Fruit fly (Drosophila melanogaster): ENCODE results near the gene RnrL.

Gene RnrL

dm6 chr2L:10364229-10364628 is 36.5 kb upstream of the RnrL start, which contains the start of gene lft:
TSS of gene lft (plus strand) at chr2L:10364471.
- TF ChIP-seq Pif1B (GFP tag; optimal IDR thresholded peaks at IDR 0.05) (no peak), rn (GFP tag; IDR thresholded peaks at IDR 0.05) (no peak), CG32121 (GFP tag; IDR thresholded peaks at IDR 0.05) (no peak), D1 (tag; optimal IDR thresholded peaks at IDR 0.05) (no peak), CG17806 (tag; optimal IDR thresholded peaks at IDR 0.05) (no peak), CG8301 (tag; optimal IDR thresholded peaks at IDR 0.05) (no peak), Pif1A (GFP tag; optimal IDR thresholded peaks at IDR 0.05) (no peak), CG15710 (tag; optimal IDR thresholded peaks at IDR 0.05) (no peak), CG14655 (GFP tag; optimal IDR thresholded peaks at IDR 0.05) (no peak), CG10348 (GFP tag; IDR thresholded peaks at IDR 0.05) (no peak), CG4496 (GFP tag; IDR thresholded peaks at IDR 0.05) (no peak), gl (tag; optimal IDR thresholded peaks at IDR 0.05) (no peak), CG9948 (tag; optimal IDR thresholded peaks at IDR 0.05) (no peak), CG13204 (GFP tag; optimal IDR thresholded peaks at IDR 0.05) (no peak), EcR (GFP tag; optimal IDR thresholded peaks at IDR 0.05) (no peak), CG34367 (tag; optimal IDR thresholded peaks at IDR 0.05) (no peak), CG8159 (tag; optimal IDR thresholded peaks at IDR 0.05) (no peak), fd96Ca (GFP tag; IDR thresholded peaks at IDR 0.05) (no peak)

dm6 chr2L:10362408-10363067 is 34.8 kb upstream of the RnrL start, which contains the start of the genes Cand1 and pim:
TSS of gene Cand1 (minus strand) at chr2L:10362707.
TSS of gene pim (plus strand) at chr2L:10362989.
- TF ChIP-seq CG15710 (tag; optimal IDR thresholded peaks at IDR 0.05) = no peak

- TF ChIP-seq CG17806 (tag; optimal IDR thresholded peaks at IDR 0.05) (peak; percentile 26), fd96Ca (GFP tag; IDR thresholded peaks at IDR 0.05) (no peak), CG9948 (tag; optimal IDR thresholded peaks at IDR 0.05) (no peak), CG4496 (GFP tag; IDR thresholded peaks at IDR 0.05) (no peak), CG15710 (tag; optimal IDR thresholded peaks at IDR 0.05) (peak; percentile 51), Snoo (tag; optimal IDR thresholded peaks at IDR 0.05) (peak; percentile 42), CG34367 (tag; optimal IDR thresholded peaks at IDR 0.05) (peak; percentile 49), CG10348 (GFP tag; IDR thresholded peaks at IDR 0.05) (no peak), CG13204 (GFP tag; optimal IDR thresholded peaks at IDR 0.05) (no peak), CG32121 (GFP tag; IDR thresholded peaks at IDR 0.05) (no peak)
Measured at dm6 chr2L:10356508-10356907, 28.8 kb upstream of the RnrL start, which contains the start of the genes CtsL4 and ClpP. TSS of gene CtsL4 (minus strand) at chr2L:10356597. TSS of gene ClpP (plus strand) at chr2L:10356795.

DNA sequence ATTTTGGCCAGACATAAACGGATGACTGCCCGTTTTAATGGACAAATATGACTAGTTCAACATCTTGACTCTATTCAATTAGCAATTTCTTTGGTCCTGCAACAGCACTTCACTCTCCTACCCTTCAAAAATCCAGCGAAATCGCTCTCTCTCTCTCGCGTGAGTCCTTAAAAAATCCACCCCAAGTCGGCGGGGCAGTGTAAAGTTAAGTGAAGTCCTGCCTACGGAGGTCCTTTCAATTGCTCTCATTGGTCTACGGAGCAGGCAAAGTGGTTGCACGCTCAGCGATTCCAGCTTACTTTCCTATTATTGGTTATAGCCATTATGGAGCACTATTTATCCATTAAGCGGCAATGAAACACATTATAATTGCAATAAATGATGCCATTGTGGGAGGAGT is 26.1 kb upstream of the RnrL start, which contains the start of gene CG34367:
Gene CG34367 (minus strand): TSS at position 35 of the 400 bp plus-strand sequence.
- TF ChIP-seq fd96Ca (GFP tag; IDR thresholded peaks at IDR 0.05) = no peak
- no peak for TF ChIP-seq CG12605 (GFP tag; IDR thresholded peaks at IDR 0.05)
- no peak for TF ChIP-seq CG34367 (tag; optimal IDR thresholded peaks at IDR 0.05)
- TF ChIP-seq CG32121 (GFP tag; IDR thresholded peaks at IDR 0.05) = no peak
- TF ChIP-seq Pif1B (GFP tag; optimal IDR thresholded peaks at IDR 0.05) = no peak
- no peak for TF ChIP-seq CG8301 (tag; optimal IDR thresholded peaks at IDR 0.05)
- TF ChIP-seq CG4496 (GFP tag; IDR thresholded peaks at IDR 0.05) = no peak
- no peak for TF ChIP-seq CG15710 (tag; optimal IDR thresholded peaks at IDR 0.05)
- TF ChIP-seq rn (GFP tag; IDR thresholded peaks at IDR 0.05) = no peak
- no peak for TF ChIP-seq CG17806 (tag; optimal IDR thresholded peaks at IDR 0.05)
- no peak for TF ChIP-seq gl (tag; optimal IDR thresholded peaks at IDR 0.05)
- no peak for TF ChIP-seq CG10348 (GFP tag; IDR thresholded peaks at IDR 0.05)
- TF ChIP-seq CG14655 (GFP tag; optimal IDR thresholded peaks at IDR 0.05) = no peak
- no peak for TF ChIP-seq Pif1A (GFP tag; optimal IDR thresholded peaks at IDR 0.05)
- no peak for TF ChIP-seq Ets98B (GFP tag; IDR thresholded peaks at IDR 0.05)

DNA sequence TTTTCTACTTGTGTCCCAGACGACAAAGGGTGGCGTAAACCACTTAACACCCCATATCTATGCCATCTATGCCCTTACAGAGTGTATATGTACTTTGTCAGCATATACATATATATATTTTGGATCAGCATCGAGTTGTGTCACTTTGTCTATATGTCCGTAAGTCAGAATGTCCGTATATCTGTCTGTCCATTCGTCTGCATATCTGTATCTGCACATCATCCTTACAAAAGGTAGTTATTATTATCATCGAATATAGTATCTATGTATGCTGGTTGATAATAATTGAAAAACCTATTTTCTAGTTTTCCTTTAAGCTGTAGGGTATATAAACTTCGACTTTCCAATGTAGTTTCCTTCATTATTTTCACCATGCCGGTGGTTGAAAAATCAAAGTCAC is 23.4 kb upstream of the RnrL start:
- TF ChIP-seq CG10348 (GFP tag; IDR thresholded peaks at IDR 0.05) (no peak), Pif1B (GFP tag; optimal IDR thresholded peaks at IDR 0.05) (no peak), CG15710 (tag; optimal IDR thresholded peaks at IDR 0.05) (no peak), gl (tag; optimal IDR thresholded peaks at IDR 0.05) (no peak), CG8159 (tag; optimal IDR thresholded peaks at IDR 0.05) (no peak), CG13204 (GFP tag; optimal IDR thresholded peaks at IDR 0.05) (no peak), CG12605 (GFP tag; IDR thresholded peaks at IDR 0.05) (no peak), CG17806 (tag; optimal IDR thresholded peaks at IDR 0.05) (no peak)

DNA sequence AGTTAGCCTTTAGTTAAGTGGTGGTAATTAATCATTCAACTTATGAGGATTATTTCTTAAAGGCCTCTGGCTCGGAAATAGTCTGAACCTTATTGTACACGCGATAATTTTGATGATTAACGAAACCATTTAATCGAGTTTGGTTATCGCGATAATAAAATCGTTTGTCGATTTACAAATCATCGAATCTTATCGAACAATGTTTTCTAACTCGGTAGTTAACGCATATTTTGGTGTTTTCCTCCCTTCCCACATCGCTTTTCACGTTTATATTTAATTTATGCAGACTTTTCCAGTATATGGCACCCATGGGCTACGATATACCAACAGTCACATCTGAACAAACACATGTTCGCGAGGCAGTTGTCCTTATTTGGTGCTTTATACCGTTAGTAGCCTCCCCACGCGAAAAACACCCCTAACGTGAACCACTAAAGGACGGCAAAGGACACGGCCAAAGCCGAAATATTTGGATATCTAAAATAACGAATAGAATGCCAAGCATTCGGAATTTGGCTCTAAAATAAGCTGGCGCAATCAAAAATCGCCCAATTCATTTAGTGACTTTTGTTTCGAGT is 16.4 kb upstream of the RnrL start, which contains the start of gene Frmd5:
Gene Frmd5 (plus strand): TSS at position 414 of the 578 bp plus-strand sequence.
- TF ChIP-seq CG13204 (GFP tag; optimal IDR thresholded peaks at IDR 0.05) (no peak), fd96Ca (GFP tag; IDR thresholded peaks at IDR 0.05) (no peak), CG8301 (tag; optimal IDR thresholded peaks at IDR 0.05) (no peak), CG10348 (GFP tag; IDR thresholded peaks at IDR 0.05) (no peak), gl (tag; optimal IDR thresholded peaks at IDR 0.05) (no peak), CG12605 (GFP tag; IDR thresholded peaks at IDR 0.05) (no peak), rn (GFP tag; IDR thresholded peaks at IDR 0.05) (no peak), CG15710 (tag; optimal IDR thresholded peaks at IDR 0.05) (no peak), CG32121 (GFP tag; IDR thresholded peaks at IDR 0.05) (no peak)
